Fruit fly (Drosophila melanogaster) whole organism, embryonic: ENCODE measurements around the gene CG4653.
A peak's percentile ranks its signal among the peaks of the same experiment; 100 is the strongest.

ENCODE experiments used
- BEAF-32 ChIP-seq: fragments of 200-800 bp; sonication (Bioruptor generic); optimal IDR thresholded peaks from 3 replicates; lab custom pipeline; 2017; ENCODE audit warnings: missing biosample characterization, missing genetic modification characterization, mild to moderate bottlenecking, moderate library complexity, missing genetic modification reagents
- Bgb ChIP-seq: fragments of 200-800 bp; sonication (Bioruptor generic); IDR thresholded peaks from 2 replicates; pipeline ENCODE4 v1.3.6; 2022; ENCODE audit warnings: missing biosample characterization, missing genetic modification characterization; ENCODE audit not compliant: partially characterized antibody
- CG11504 ChIP-seq: fragments of 200-800 bp; sonication (Bioruptor generic); optimal IDR thresholded peaks from 3 replicates; lab custom pipeline; 2019; ENCODE audit warnings: missing biosample characterization, mild to moderate bottlenecking, missing genetic modification characterization, moderate library complexity
- CG12391 ChIP-seq: fragments of 200-800 bp; sonication (Bioruptor generic); optimal IDR thresholded peaks from 3 replicates; lab custom pipeline; 2018; ENCODE audit warnings: missing biosample characterization, mild to moderate bottlenecking, missing genetic modification characterization, moderate library complexity
- CG12769 ChIP-seq: fragments of 200-800 bp; sonication (Bioruptor generic); optimal IDR thresholded peaks from 2 replicates; lab custom pipeline; 2019; ENCODE audit warnings: missing biosample characterization, mild to moderate bottlenecking, missing genetic modification characterization, moderate library complexity
- CG13894 ChIP-seq: fragments of 200-800 bp; sonication (Bioruptor generic); optimal IDR thresholded peaks from 3 replicates; lab custom pipeline; 2018; ENCODE audit warnings: missing biosample characterization, mild to moderate bottlenecking, missing genetic modification characterization, moderate library complexity
- CG2120 ChIP-seq: fragments of 200-800 bp; sonication (Bioruptor generic); optimal IDR thresholded peaks from 3 replicates; lab custom pipeline; 2016; ENCODE audit warnings: missing biosample characterization, missing genetic modification characterization
- CG31365 ChIP-seq: fragments of 200-800 bp; sonication (Bioruptor generic); optimal IDR thresholded peaks from 2 replicates; lab custom pipeline; 2018; ENCODE audit warnings: missing biosample characterization, mild to moderate bottlenecking, missing genetic modification characterization
- CG34224 ChIP-seq: fragments of 200-800 bp; sonication (Bioruptor generic); IDR thresholded peaks from 3 replicates; pipeline ENCODE4 v1.3.6; 2022; ENCODE audit warnings: missing biosample characterization, missing genetic modification characterization; ENCODE audit not compliant: partially characterized antibody
- CG3995 ChIP-seq: fragments of 200-800 bp; sonication (Bioruptor generic); optimal IDR thresholded peaks from 3 replicates; lab custom pipeline; 2016; ENCODE audit warnings: missing biosample characterization, missing genetic modification characterization
- CG6689 ChIP-seq: fragments of 200-800 bp; sonication (Bioruptor generic); IDR thresholded peaks from 2 replicates; pipeline ENCODE4 v1.3.6; 2022; ENCODE audit warnings: missing biosample characterization, missing genetic modification characterization
- CG7372 ChIP-seq: fragments of 200-800 bp; sonication (Bioruptor generic); IDR thresholded peaks from 2 replicates; pipeline ENCODE4 v1.3.6; 2022; ENCODE audit warnings: missing biosample characterization, missing genetic modification characterization
- CG9932 ChIP-seq: fragments of 200-800 bp; sonication (Bioruptor generic); IDR thresholded peaks from 2 replicates; pipeline ENCODE4 v1.3.6; 2022; ENCODE audit warnings: missing biosample characterization, missing genetic modification characterization
- CHES-1-like ChIP-seq: fragments of 200-800 bp; sonication (Bioruptor generic); optimal IDR thresholded peaks from 2 replicates; lab custom pipeline; 2016; ENCODE audit warnings: missing biosample characterization, missing genetic modification characterization
- CoRest ChIP-seq: fragments of 200-800 bp; sonication (Bioruptor generic); optimal IDR thresholded peaks from 3 replicates; lab custom pipeline; 2018; ENCODE audit warnings: missing biosample characterization, mild to moderate bottlenecking, missing genetic modification characterization, moderate library complexity
- Deaf1 ChIP-seq: fragments of 200-800 bp; optimal IDR thresholded peaks from 3 replicates; lab custom pipeline; 2019; ENCODE audit warnings: missing biosample characterization, mild to moderate bottlenecking, missing genetic modification characterization, moderate library complexity
- Dll ChIP-seq: fragments of 200-800 bp; sonication (Bioruptor generic); IDR thresholded peaks from 4 replicates; pipeline ENCODE4 v1.3.6; 2022; ENCODE audit warnings: missing biosample characterization, missing genetic modification characterization; ENCODE audit not compliant: partially characterized antibody
- Doc3 ChIP-seq: fragments of 200-800 bp; sonication (Bioruptor generic); IDR thresholded peaks from 3 replicates; pipeline ENCODE4 v1.3.6; 2022; ENCODE audit warnings: missing biosample characterization, missing genetic modification characterization; ENCODE audit not compliant: partially characterized antibody
- E2f2 ChIP-seq: fragments of 200-800 bp; sonication (Bioruptor generic); IDR thresholded peaks from 2 replicates; pipeline ENCODE4 v1.3.6; 2022; ENCODE audit warnings: missing biosample characterization, missing genetic modification characterization
- Ets65A ChIP-seq: fragments of 200-800 bp; sonication (Bioruptor generic); peaks from one replicate; lab custom pipeline; 2016; ENCODE audit warnings: missing biosample characterization, missing genetic modification characterization
- Fer1 ChIP-seq: fragments of 200-800 bp; sonication (Bioruptor generic); optimal IDR thresholded peaks from 2 replicates; lab custom pipeline; 2017; ENCODE audit warnings: missing biosample characterization, mild to moderate bottlenecking, missing genetic modification characterization
- H15 ChIP-seq: fragments of 200-800 bp; sonication (Bioruptor generic); IDR thresholded peaks from 3 replicates; pipeline ENCODE4 v1.3.6; 2022; ENCODE audit warnings: missing biosample characterization, missing genetic modification characterization
- Hr51 ChIP-seq, 2 experiments: fragments of 200-800 bp; sonication (Bioruptor generic); optimal IDR thresholded peaks; 2 replicates in 1 of 2; 3 replicates in 1 of 2; lab custom pipeline; 2016 to 2018; ENCODE audit warnings: missing biosample characterization in 2 of 2, missing genetic modification characterization in 2 of 2, mild to moderate bottlenecking in 1 of 2, moderate library complexity in 1 of 2
- MTF-1 ChIP-seq: fragments of 200-800 bp; sonication (Bioruptor generic); optimal IDR thresholded peaks from 2 replicates; lab custom pipeline; 2018; ENCODE audit warnings: missing biosample characterization, mild to moderate bottlenecking, missing genetic modification characterization, borderline replicate concordance
- Mes4 ChIP-seq: fragments of 200-800 bp; sonication (Bioruptor generic); optimal IDR thresholded peaks from 2 replicates; lab custom pipeline; 2016; ENCODE audit warnings: missing biosample characterization, missing genetic modification characterization
- Rx ChIP-seq: fragments of 200-800 bp; sonication (Bioruptor generic); IDR thresholded peaks from 2 replicates; pipeline ENCODE4 v1.3.6; 2022; ENCODE audit warnings: missing biosample characterization, missing genetic modification characterization
- Sry-β ChIP-seq: fragments of 200-800 bp; sonication (Bioruptor generic); optimal IDR thresholded peaks from 2 replicates; lab custom pipeline; 2018; ENCODE audit warnings: missing biosample characterization, mild to moderate bottlenecking, missing genetic modification characterization, moderate library complexity
- amos ChIP-seq: fragments of 200-800 bp; sonication (Bioruptor generic); IDR thresholded peaks from 2 replicates; pipeline ENCODE4 v1.3.6; 2022; ENCODE audit warnings: missing biosample characterization, missing genetic modification characterization; ENCODE audit not compliant: partially characterized antibody
- cg ChIP-seq: fragments of 200-800 bp; sonication (Bioruptor generic); optimal IDR thresholded peaks from 3 replicates; lab custom pipeline; 2019; ENCODE audit warnings: missing biosample characterization, mild to moderate bottlenecking, missing genetic modification characterization, moderate library complexity
- chif ChIP-seq, 2 experiments: fragments of 200-800 bp; sonication (Bioruptor generic); optimal IDR thresholded peaks; 3 replicates each; lab custom pipeline; 2016; ENCODE audit warnings: missing biosample characterization in 2 of 2, missing genetic modification characterization in 2 of 2
- chm ChIP-seq: fragments of 200-800 bp; sonication (Bioruptor generic); IDR thresholded peaks from 2 replicates; pipeline ENCODE4 v1.3.6; 2022; ENCODE audit warnings: missing biosample characterization, missing genetic modification characterization
- chn ChIP-seq: fragments of 200-800 bp; sonication (Bioruptor generic); optimal IDR thresholded peaks from 2 replicates; lab custom pipeline; 2016; ENCODE audit warnings: missing biosample characterization, missing genetic modification characterization
- grn ChIP-seq: fragments of 200-800 bp; sonication (Bioruptor generic); optimal IDR thresholded peaks from 3 replicates; lab custom pipeline; 2017; ENCODE audit warnings: missing biosample characterization, missing genetic modification characterization
- gt ChIP-seq: fragments of 200-800 bp; sonication (Bioruptor generic); IDR thresholded peaks from 2 replicates; pipeline ENCODE4 v1.3.6; 2022; ENCODE audit warnings: missing biosample characterization, missing genetic modification characterization
- lola ChIP-seq, 3 experiments: fragments of >200 bp in 2 of 3; fragments of 200-800 bp in 1 of 3; sonication (Bioruptor generic) in 1 of 3; optimal IDR thresholded peaks; 2 replicates each; lab custom pipeline; 2017 to 2019; ENCODE audit warnings: missing biosample characterization in 3 of 3, missing genetic modification characterization in 3 of 3, mild to moderate bottlenecking in 1 of 3, moderate library complexity in 1 of 3
- nerfin-2 ChIP-seq: fragments of 200-800 bp; sonication (Bioruptor generic); IDR thresholded peaks from 2 replicates; pipeline ENCODE4 v1.3.6; 2022; ENCODE audit warnings: missing biosample characterization, missing genetic modification characterization; ENCODE audit not compliant: partially characterized antibody
- pan ChIP-seq, 4 experiments: fragments of >200 bp in 3 of 4; fragments of 200-800 bp in 1 of 4; sonication (Bioruptor generic) in 1 of 4; optimal IDR thresholded peaks in 3 of 4; IDR thresholded peaks in 1 of 4; 2 replicates each; pipeline versions ENCODE4 v1.3.6 to Lab custom; 2017 to 2022; ENCODE audit warnings: missing biosample characterization in 2 of 4, missing genetic modification characterization in 2 of 4, mixed read lengths in 1 of 4
- rib ChIP-seq: fragments of 200-800 bp; sonication (Bioruptor generic); IDR thresholded peaks from 2 replicates; pipeline ENCODE4 v1.3.6; 2022; ENCODE audit warnings: missing biosample characterization, missing genetic modification characterization
- scrt ChIP-seq: fragments of 200-800 bp; sonication (Bioruptor generic); optimal IDR thresholded peaks from 2 replicates; lab custom pipeline; 2018; ENCODE audit warnings: missing biosample characterization, mild to moderate bottlenecking, missing genetic modification characterization, moderate library complexity
- shn ChIP-seq: fragments of 200-800 bp; sonication (Bioruptor generic); optimal IDR thresholded peaks from 3 replicates; lab custom pipeline; 2016; ENCODE audit warnings: missing biosample characterization, missing genetic modification characterization
- sob ChIP-seq: fragments of 200-800 bp; sonication (Bioruptor generic); IDR thresholded peaks from 2 replicates; pipeline ENCODE4 v1.3.6; 2022; ENCODE audit warnings: missing biosample characterization, missing genetic modification characterization
- sug ChIP-seq: fragments of 200-800 bp; optimal IDR thresholded peaks from 2 replicates; lab custom pipeline; 2019; ENCODE audit warnings: missing biosample characterization, mild to moderate bottlenecking, missing genetic modification characterization, moderate library complexity
- tll ChIP-seq, 2 experiments: fragments of 200-800 bp in 1 of 2; fragments of >200 bp in 1 of 2; sonication (Bioruptor generic) in 1 of 2; optimal IDR thresholded peaks; 2 replicates each; lab custom pipeline; 2017 to 2019; ENCODE audit warnings: missing biosample characterization in 2 of 2, missing genetic modification characterization in 2 of 2, mild to moderate bottlenecking in 1 of 2, moderate library complexity in 1 of 2
- trem ChIP-seq: fragments of 200-800 bp; optimal IDR thresholded peaks from 3 replicates; lab custom pipeline; 2019; ENCODE audit warnings: missing biosample characterization, mild to moderate bottlenecking, missing genetic modification characterization, moderate library complexity
- vnd ChIP-seq: fragments of 200-800 bp; sonication (Bioruptor generic); IDR thresholded peaks from 3 replicates; pipeline ENCODE4 v1.3.6; 2022; ENCODE audit warnings: missing biosample characterization, missing genetic modification characterization; ENCODE audit not compliant: partially characterized antibody
- vvl ChIP-seq: fragments of 200-800 bp; sonication (Bioruptor generic); IDR thresholded peaks from 2 replicates; pipeline ENCODE4 v1.3.6; 2022; ENCODE audit warnings: missing biosample characterization, missing genetic modification characterization
- zen2 ChIP-seq: fragments of 200-800 bp; sonication (Bioruptor generic); IDR thresholded peaks from 3 replicates; pipeline ENCODE4 v1.3.6; 2022; ENCODE audit warnings: missing biosample characterization, missing genetic modification characterization; ENCODE audit not compliant: partially characterized antibody
- zfh1 ChIP-seq: fragments of 200-800 bp; sonication (Bioruptor generic); IDR thresholded peaks from 3 replicates; pipeline ENCODE4 v1.3.6; 2022; ENCODE audit warnings: missing biosample characterization, missing genetic modification characterization

Gene CG4653

DNA sequence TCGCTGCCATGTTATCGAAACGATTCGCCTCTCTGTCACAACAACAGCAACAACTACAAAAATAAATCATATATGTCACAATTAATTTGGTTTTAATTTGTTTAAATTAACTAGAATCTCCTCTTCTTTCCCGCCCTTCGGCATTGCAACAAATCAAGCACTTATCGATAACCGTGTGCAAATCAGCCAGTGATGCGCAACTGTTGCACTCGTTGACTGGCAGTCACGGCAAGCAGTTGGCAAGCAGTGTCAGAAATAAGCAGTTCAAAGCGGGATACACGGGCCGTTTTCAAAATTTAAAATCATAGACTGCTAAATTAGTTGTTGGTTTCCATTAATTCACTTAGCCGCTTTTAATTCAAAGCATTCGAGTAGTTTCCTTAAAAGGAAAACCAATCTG is 20.1 kb upstream of the CG4653 start, which contains the start of gene Axs (continued):
- TF ChIP-seq tll (GFP tag; optimal IDR thresholded peaks at IDR 0.05; lab: Kevin White, UChicago), result peak in 1 of 2 experiments; percentile 37
- TF ChIP-seq CG31365 (tag; lab: Kevin White, UChicago), result peak; percentile 97
- TF ChIP-seq vnd (GFP tag; lab: Robert Waterston, UW), result peak; percentile 58; the same call in 2 of the 3 replicates
- 0 out of 2 replicates have a peak, but pooled peaks have one; percentile 34 for TF ChIP-seq rib (GFP tag; lab: Robert Waterston, UW)
- TF ChIP-seq Fer1 (GFP tag; lab: Kevin White, UChicago), result no peak
- peak; percentile 13 for TF ChIP-seq cg (GFP tag; lab: Kevin White, UChicago)
- TF ChIP-seq CHES-1-like (GFP tag; lab: Kevin White, UChicago), result peak; percentile 53
- TF ChIP-seq CG12769 (tag; lab: Kevin White, UChicago), result peak; percentile 16
- TF ChIP-seq Sry-β, result peak; percentile 87
- TF ChIP-seq Ets65A (GFP tag; lab: Kevin White, UChicago), result peak; percentile 92
- TF ChIP-seq Rx (GFP tag; lab: Robert Waterston, UW), result no peak
- peak; percentile 19 for TF ChIP-seq MTF-1 (GFP tag; lab: Kevin White, UChicago)
- TF ChIP-seq chif (GFP tag; optimal IDR thresholded peaks at IDR 0.05; lab: Kevin White, UChicago), result peak; percentile 3 to 10
- no peak for TF ChIP-seq CG7372 (GFP tag; lab: Robert Waterston, UW)
- TF ChIP-seq CG11504, result peak; percentile 62
- TF ChIP-seq nerfin-2 (GFP tag; lab: Robert Waterston, UW), result peak; percentile 52
- TF ChIP-seq sug, result peak; percentile 31
- peak; percentile 33 for TF ChIP-seq CG12391 (tag; lab: Kevin White, UChicago)
- TF ChIP-seq zfh1 (GFP tag; lab: Robert Waterston, UW), result 0 out of 3 replicates have a peak, but pooled peaks have one; percentile 7
- TF ChIP-seq amos, result peak; percentile 77
- peak; percentile 29 for TF ChIP-seq Mes4 (GFP tag; lab: Kevin White, UChicago)
- no peak for TF ChIP-seq CG6689 (GFP tag; lab: Robert Waterston, UW)
- TF ChIP-seq chm (GFP tag; lab: Robert Waterston, UW), result no peak
- TF ChIP-seq Doc3 (GFP tag; lab: Robert Waterston, UW), result peak; percentile 44; the same call in 1 of the 3 replicates
- peak; percentile 50 for TF ChIP-seq CG2120
- TF ChIP-seq CoRest (tag; lab: Kevin White, UChicago), result peak; percentile 51
- no peak for TF ChIP-seq CG13894 (tag; lab: Kevin White, UChicago)
- no peak for TF ChIP-seq Deaf1 (tag; lab: Kevin White, UChicago)
- peak in 1 of 3 experiments; percentile 30 for TF ChIP-seq lola (GFP tag; optimal IDR thresholded peaks at IDR 0.05; lab: Kevin White, UChicago)
- peak; percentile 66; the same call in 2 of the 3 replicates for TF ChIP-seq zen2 (GFP tag; lab: Robert Waterston, UW)
- TF ChIP-seq sob, result peak; percentile 43; the same call in 1 of the 2 replicates
- peak; percentile 85 for TF ChIP-seq Bgb (GFP tag; lab: Robert Waterston, UW)
- peak; percentile 24 for TF ChIP-seq chn
- TF ChIP-seq grn (GFP tag; lab: Kevin White, UChicago), result no peak
- TF ChIP-seq CG9932, result peak; percentile 58
- no peak for TF ChIP-seq H15 (GFP tag; lab: Robert Waterston, UW)
- no peak for TF ChIP-seq pan (optimal IDR thresholded peaks at IDR 0.05; lab: Kevin White, UChicago)
- TF ChIP-seq pan (GFP tag; optimal IDR thresholded peaks at IDR 0.05 in 1 of 2, IDR thresholded peaks at IDR 0.05 in 1 of 2), result no peak
- TF ChIP-seq BEAF-32 (GFP tag; lab: Kevin White, UChicago), result peak; percentile 79
- 0 out of 3 replicates have a peak, but pooled peaks have one; percentile 35 for TF ChIP-seq CG34224 (GFP tag; lab: Robert Waterston, UW)
- peak; percentile 62 for TF ChIP-seq CG3995 (GFP tag; lab: Kevin White, UChicago)
- no peak for TF ChIP-seq gt (GFP tag; lab: Robert Waterston, UW)
- peak; percentile 61 for TF ChIP-seq trem (tag; lab: Kevin White, UChicago)
- TF ChIP-seq E2f2 (GFP tag; lab: Robert Waterston, UW), result peak; percentile 99
- TF ChIP-seq Dll (GFP tag; lab: Robert Waterston, UW), result peak; percentile 62; the same call in 2 of the 4 replicates
- TF ChIP-seq shn (GFP tag; lab: Kevin White, UChicago), result peak; percentile 41
- peak; percentile 76 for TF ChIP-seq vvl
- TF ChIP-seq Hr51 (GFP tag; optimal IDR thresholded peaks at IDR 0.05; lab: Kevin White, UChicago), result peak in 1 of 2 experiments; percentile 3
- peak; percentile 69 for TF ChIP-seq scrt (GFP tag; lab: Kevin White, UChicago)
